Fruit fly (Drosophila melanogaster): Measurements from ENCODE around the gene Pits.

Gene Pits

dm6 chrX:12595100-12595609, 12.2 kb upstream of the Pits start:
- TF ChIP-seq fru (GFP tag; optimal IDR thresholded peaks at IDR 0.05): no peak
- no peak for TF ChIP-seq ey (GFP tag; optimal IDR thresholded peaks at IDR 0.05)
- no peak for TF ChIP-seq Hr83 (GFP tag; optimal IDR thresholded peaks at IDR 0.05; ENCODE audit: poor library complexity, severe bottlenecking)
- TF ChIP-seq woc (GFP tag; optimal IDR thresholded peaks at IDR 0.05): no peak
- TF ChIP-seq rgr (GFP tag; optimal IDR thresholded peaks at IDR 0.05): no peak
- no peak for TF ChIP-seq GATAd (GFP tag; optimal IDR thresholded peaks at IDR 0.05)
- no peak for TF ChIP-seq tai (GFP tag; optimal IDR thresholded peaks at IDR 0.05)
- no peak for TF ChIP-seq Mio (GFP tag; optimal IDR thresholded peaks at IDR 0.05)
- no peak for TF ChIP-seq OdsH (GFP tag; optimal IDR thresholded peaks at IDR 0.05)

dm6 chrX:12592121-12592466, 9.1 kb upstream of the Pits start, which contains the start of gene LIMK1:
TSS of gene LIMK1 (minus strand) at chrX:12592193.
- TF ChIP-seq Rel (GFP tag; optimal IDR thresholded peaks at IDR 0.05) (no peak), Rel (tag; optimal IDR thresholded peaks at IDR 0.05) (peak; percentile 65), lola (GFP tag; optimal IDR thresholded peaks at IDR 0.05) (no peak)

- TF ChIP-seq dl (GFP tag; optimal IDR thresholded peaks at IDR 0.05; ENCODE audit: insufficient read depth in 1 of 2, partially characterized antibody in 2 of 2) (no peak), woc (GFP tag; optimal IDR thresholded peaks at IDR 0.05) (peak; percentile 85), HLH106 (tag; optimal IDR thresholded peaks at IDR 0.05) (peak; percentile 60), fru (GFP tag; optimal IDR thresholded peaks at IDR 0.05) (peak; percentile 77), Sp1 (GFP tag; optimal IDR thresholded peaks at IDR 0.05) (peak; percentile 59), sage (GFP tag; optimal IDR thresholded peaks at IDR 0.05) (no peak), CrebA (GFP tag; optimal IDR thresholded peaks at IDR 0.05; ENCODE audit: borderline replicate concordance) (no peak), dmrt93B (GFP tag; optimal IDR thresholded peaks at IDR 0.05) (peak; percentile 67), Jra (GFP tag; optimal IDR thresholded peaks at IDR 0.05) (peak; percentile 62), h (GFP tag; optimal IDR thresholded peaks at IDR 0.05) (peak; percentile 68), rgr (GFP tag; optimal IDR thresholded peaks at IDR 0.05) (peak; percentile 47), usp (GFP tag; optimal IDR thresholded peaks at IDR 0.05) (no peak), CG9705 (GFP tag; optimal IDR thresholded peaks at IDR 0.05) (peak; percentile 51), psq (GFP tag; optimal IDR thresholded peaks at IDR 0.05) (peak; percentile 64), Abd-B (GFP tag; optimal IDR thresholded peaks at IDR 0.05) (no peak), Hr83 (GFP tag; optimal IDR thresholded peaks at IDR 0.05; ENCODE audit: poor library complexity, severe bottlenecking) (no peak), Hr78 (GFP tag; optimal IDR thresholded peaks at IDR 0.05) (no peak), Dfd (GFP tag; optimal IDR thresholded peaks at IDR 0.05) (no peak), sv (GFP tag; optimal IDR thresholded peaks at IDR 0.05) (no peak), Vsx2 (GFP tag; optimal IDR thresholded peaks at IDR 0.05; ENCODE audit: partially characterized antibody) (no peak), tai (GFP tag; optimal IDR thresholded peaks at IDR 0.05) (no peak), jim (GFP tag; optimal IDR thresholded peaks at IDR 0.05) (no peak), N (GFP tag; optimal IDR thresholded peaks at IDR 0.05) (peak; percentile 50), pan (optimal IDR thresholded peaks at IDR 0.05) (no peak), Hnf4 (GFP tag; optimal IDR thresholded peaks at IDR 0.05) (no peak), foxo (GFP tag; optimal IDR thresholded peaks at IDR 0.05) (peak in 1 of 2 experiments; percentile 61), lola (GFP tag; optimal IDR thresholded peaks at IDR 0.05) (no peak), OdsH (GFP tag; optimal IDR thresholded peaks at IDR 0.05) (peak; percentile 60), ey (GFP tag; optimal IDR thresholded peaks at IDR 0.05) (peak; percentile 69), Rel (GFP tag; optimal IDR thresholded peaks at IDR 0.05) (no peak), Rel (tag; optimal IDR thresholded peaks at IDR 0.05) (no peak), dsf (GFP tag; optimal IDR thresholded peaks at IDR 0.05; ENCODE audit: borderline replicate concordance) (no peak), br (GFP tag; optimal IDR thresholded peaks at IDR 0.05) (peak; percentile 76)
These were observed 8.5 kb upstream of the Pits start for dm6 chrX:12591223-12592120.
